Worm (Caenorhabditis elegans) whole organism, mixed stage, embryonic: ENCODE results near the gene fbxa-219.

Experiments used
- ceh-83 ChIP-seq: fragments of 200-800 bp; sonication (Bioruptor generic); optimal IDR thresholded peaks from 2 replicates; lab custom pipeline; 2018; ENCODE audit warnings: mild to moderate bottlenecking, missing genetic modification characterization, missing compliant biosample characterization
- elt-3 ChIP-seq: fragments of 150-350 bp; optimal IDR thresholded peaks from 2 replicates; lab custom pipeline; 2014; ENCODE audit warnings: missing biosample characterization, missing genetic modification characterization
- nhr-12 ChIP-seq: fragments of 150-350 bp; optimal IDR thresholded peaks from 2 replicates; lab custom pipeline; 2014; ENCODE audit warnings: missing biosample characterization, missing genetic modification characterization
- pha-4 ChIP-seq: fragments of 150-350 bp; optimal IDR thresholded peaks from 2 replicates; lab custom pipeline; 2018; ENCODE audit warnings: missing biosample characterization, missing genetic modification reagents, missing genetic modification characterization
- sptf-1 ChIP-seq: sonication (generic microtip); optimal IDR thresholded peaks from 2 replicates; lab custom pipeline; 2017; ENCODE audit warnings: mild to moderate bottlenecking, missing genetic modification characterization, moderate library complexity, missing compliant biosample characterization
- unc-39 ChIP-seq: fragments of 150-350 bp; optimal IDR thresholded peaks from 2 replicates; lab custom pipeline; 2014; ENCODE audit warnings: missing biosample characterization, missing genetic modification characterization
- unc-62 ChIP-seq: fragments of 150-350 bp; optimal IDR thresholded peaks from 2 replicates; lab custom pipeline; 2014; ENCODE audit warnings: missing biosample characterization, missing genetic modification reagents, missing genetic modification characterization

DNA sequence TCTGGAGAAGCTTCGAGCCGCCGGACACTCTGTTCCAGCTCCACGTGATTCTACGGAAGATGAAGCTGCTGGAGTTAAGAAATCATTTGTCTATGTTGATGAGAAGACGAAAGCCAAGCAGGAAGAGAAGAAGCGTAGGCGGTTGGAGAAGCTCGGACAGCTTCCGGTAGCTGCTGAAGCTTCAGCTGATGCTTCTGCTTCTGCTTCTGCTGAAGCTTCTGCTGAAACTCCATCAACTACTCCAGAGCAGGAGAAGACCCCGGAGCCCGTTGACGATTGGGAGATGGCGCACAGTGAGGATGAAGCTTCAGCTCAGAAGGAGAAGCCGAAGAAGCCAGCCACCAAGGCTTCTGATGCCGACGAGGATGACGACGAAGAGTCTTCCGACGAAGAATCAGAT is 25.2 kb downstream of the fbxa-219 start:
- TF ChIP-seq elt-3 (no peak), unc-62 (GFP tag; lab: Kevin White, UChicago) (no peak), sptf-1 (tag; lab: Kevin White, UChicago) (no peak), ceh-83 (GFP tag; lab: Kevin White, UChicago) (no peak), nhr-12 (tag; lab: Kevin White, UChicago) (no peak), pha-4 (tag; lab: Kevin White, UChicago) (no peak), unc-39 (no peak)
